Fruit fly (Drosophila melanogaster) whole organism, embryonic: ENCODE results near the gene Ktch.

ENCODE experiments used
- Asciz ChIP-seq: fragments of 200-800 bp; sonication (Bioruptor generic); optimal IDR thresholded peaks from 2 replicates; lab custom pipeline; 2017; ENCODE audit warnings: missing biosample characterization, mild to moderate bottlenecking, missing genetic modification characterization, missing genetic modification reagents
- Atf3 ChIP-seq: fragments of 200-800 bp; sonication (Bioruptor generic); optimal IDR thresholded peaks from 3 replicates; lab custom pipeline; 2016; ENCODE audit warnings: missing biosample characterization, missing genetic modification characterization
- Awh ChIP-seq: fragments of 200-800 bp; sonication (Bioruptor generic); IDR thresholded peaks from 2 replicates; pipeline ENCODE4, ENCODE4 v1.3.6; 2022; ENCODE audit warnings: missing biosample characterization, missing genetic modification characterization
- CG12219 ChIP-seq: fragments of 200-800 bp; sonication (Bioruptor generic); optimal IDR thresholded peaks from 3 replicates; lab custom pipeline; 2018; ENCODE audit warnings: missing biosample characterization, mild to moderate bottlenecking, missing genetic modification characterization
- CG13424 ChIP-seq: fragments of 200-800 bp; sonication (Bioruptor generic); optimal IDR thresholded peaks from 2 replicates; lab custom pipeline; 2019; ENCODE audit warnings: missing biosample characterization, mild to moderate bottlenecking, missing genetic modification characterization, moderate library complexity
- CG17186 ChIP-seq: fragments of 200-800 bp; sonication (Bioruptor generic); optimal IDR thresholded peaks from 3 replicates; lab custom pipeline; 2017; ENCODE audit warnings: missing biosample characterization, missing genetic modification reagents, missing genetic modification characterization
- CG17385 ChIP-seq: fragments of 200-800 bp; sonication (Bioruptor generic); optimal IDR thresholded peaks from 3 replicates; lab custom pipeline; 2018; ENCODE audit warnings: missing biosample characterization, mild to moderate bottlenecking, missing genetic modification characterization
- CG17912 ChIP-seq: fragments of 200-800 bp; sonication (Bioruptor generic); optimal IDR thresholded peaks from 2 replicates; lab custom pipeline; 2018; ENCODE audit warnings: missing biosample characterization, mild to moderate bottlenecking, missing genetic modification characterization
- CG32767 ChIP-seq: fragments of 200-800 bp; sonication (Bioruptor generic); IDR thresholded peaks from 2 replicates; pipeline ENCODE4 v1.3.6; 2022; ENCODE audit warnings: missing biosample characterization, missing genetic modification characterization
- CG4730 ChIP-seq: fragments of 200-800 bp; sonication (Bioruptor generic); IDR thresholded peaks from 2 replicates; pipeline ENCODE4 v1.3.6; 2022; ENCODE audit warnings: missing biosample characterization, missing genetic modification characterization
- CG6272 ChIP-seq: fragments of 200-800 bp; sonication (Bioruptor generic); IDR thresholded peaks from 2 replicates; pipeline ENCODE4 v1.3.6; 2022; ENCODE audit warnings: missing biosample characterization, missing genetic modification characterization
- CG6765 ChIP-seq: fragments of 200-800 bp; sonication (Bioruptor generic); optimal IDR thresholded peaks from 3 replicates; lab custom pipeline; 2017; ENCODE audit warnings: missing biosample characterization, mild to moderate bottlenecking, missing genetic modification characterization
- CG6791 ChIP-seq: fragments of 200-800 bp; sonication (Bioruptor generic); IDR thresholded peaks from 3 replicates; pipeline ENCODE4 v1.3.6; 2022; ENCODE audit warnings: missing biosample characterization, missing genetic modification characterization; ENCODE audit not compliant: partially characterized antibody
- CG7372 ChIP-seq: fragments of 200-800 bp; sonication (Bioruptor generic); IDR thresholded peaks from 2 replicates; pipeline ENCODE4 v1.3.6; 2022; ENCODE audit warnings: missing biosample characterization, missing genetic modification characterization
- CG7786 ChIP-seq: fragments of 200-800 bp; sonication (Bioruptor generic); optimal IDR thresholded peaks from 2 replicates; lab custom pipeline; 2016; ENCODE audit warnings: missing biosample characterization, missing genetic modification characterization
- CG8944 ChIP-seq: fragments of 200-800 bp; sonication (Bioruptor generic); optimal IDR thresholded peaks from 3 replicates; lab custom pipeline; 2016; ENCODE audit warnings: missing biosample characterization, missing genetic modification characterization
- CG9797 ChIP-seq: fragments of 200-800 bp; sonication (Bioruptor generic); optimal IDR thresholded peaks from 3 replicates; lab custom pipeline; 2018; ENCODE audit warnings: missing biosample characterization, mild to moderate bottlenecking, missing genetic modification characterization
- CkIIα-i1 ChIP-seq: fragments of 200-800 bp; sonication (Bioruptor generic); IDR thresholded peaks from 2 replicates; pipeline ENCODE4 v1.3.6; 2022; ENCODE audit warnings: missing biosample characterization, missing genetic modification characterization
- CoRest ChIP-seq: fragments of 200-800 bp; sonication (Bioruptor generic); optimal IDR thresholded peaks from 3 replicates; lab custom pipeline; 2018; ENCODE audit warnings: missing biosample characterization, mild to moderate bottlenecking, missing genetic modification characterization, moderate library complexity
- D ChIP-seq, 2 experiments: fragments of 200-800 bp in 1 of 2; fragments of >200 bp in 1 of 2; sonication (Bioruptor generic) in 1 of 2; optimal IDR thresholded peaks; 2 replicates in 1 of 2; 3 replicates in 1 of 2; lab custom pipeline; 2017; ENCODE audit warnings: mild to moderate bottlenecking in 1 of 2, missing biosample characterization in 1 of 2, missing genetic modification characterization in 1 of 2, missing genetic modification reagents in 1 of 2
- Deaf1 ChIP-seq: fragments of 200-800 bp; optimal IDR thresholded peaks from 3 replicates; lab custom pipeline; 2019; ENCODE audit warnings: missing biosample characterization, mild to moderate bottlenecking, missing genetic modification characterization, moderate library complexity
- E2f1 ChIP-seq: fragments of 200-800 bp; sonication (Bioruptor generic); IDR thresholded peaks from 2 replicates; pipeline ENCODE4 v1.3.6; 2022; ENCODE audit warnings: missing biosample characterization, missing genetic modification characterization
- GATAe ChIP-seq: fragments of 200-800 bp; sonication (Bioruptor generic); conservative IDR thresholded peaks from 2 replicates; pipeline ENCODE4 v1.3.6; 2022; ENCODE audit warnings: missing biosample characterization, missing genetic modification characterization
- HLH4C ChIP-seq: fragments of 200-800 bp; sonication (Bioruptor generic); IDR thresholded peaks from 3 replicates; pipeline ENCODE4 v1.3.6; 2022; ENCODE audit warnings: missing biosample characterization, missing genetic modification characterization; ENCODE audit not compliant: partially characterized antibody
- Hand ChIP-seq: fragments of 200-800 bp; sonication (Bioruptor generic); optimal IDR thresholded peaks from 2 replicates; lab custom pipeline; 2017; ENCODE audit warnings: mild to moderate bottlenecking, missing biosample characterization, missing genetic modification reagents, missing genetic modification characterization
- NK7.1 ChIP-seq: fragments of 200-800 bp; sonication (Bioruptor generic); optimal IDR thresholded peaks from 3 replicates; lab custom pipeline; 2016; ENCODE audit warnings: missing biosample characterization, missing genetic modification characterization
- Nf-YB ChIP-seq: fragments of 200-800 bp; sonication (Bioruptor generic); optimal IDR thresholded peaks from 3 replicates; lab custom pipeline; 2019; ENCODE audit warnings: missing biosample characterization, mild to moderate bottlenecking, missing genetic modification characterization, moderate library complexity
- Ptx1 ChIP-seq: fragments of 200-800 bp; sonication (Bioruptor generic); IDR thresholded peaks from 2 replicates; pipeline ENCODE4 v1.3.6; 2022; ENCODE audit warnings: missing biosample characterization, missing genetic modification characterization
- Six4 ChIP-seq: fragments of 200-800 bp; sonication (Bioruptor generic); optimal IDR thresholded peaks from 2 replicates; lab custom pipeline; 2016; ENCODE audit warnings: missing biosample characterization, missing genetic modification characterization
- chn ChIP-seq: fragments of 200-800 bp; sonication (Bioruptor generic); optimal IDR thresholded peaks from 2 replicates; lab custom pipeline; 2016; ENCODE audit warnings: missing biosample characterization, missing genetic modification characterization
- croc ChIP-seq: fragments of 200-800 bp; sonication (Bioruptor generic); conservative IDR thresholded peaks from 3 replicates; pipeline ENCODE4 v1.3.6; 2022; ENCODE audit warnings: missing biosample characterization, missing genetic modification characterization
- dan ChIP-seq: fragments of 200-800 bp; sonication (Bioruptor generic); IDR thresholded peaks from 2 replicates; pipeline ENCODE4 v1.3.6; 2022; ENCODE audit warnings: missing biosample characterization, missing genetic modification characterization
- emc ChIP-seq: fragments of 200-800 bp; sonication (Bioruptor generic); optimal IDR thresholded peaks from 2 replicates; lab custom pipeline; 2016; ENCODE audit warnings: missing biosample characterization, missing genetic modification characterization
- en ChIP-seq: fragments of 200-800 bp; sonication (Bioruptor generic); optimal IDR thresholded peaks from 2 replicates; lab custom pipeline; 2016; ENCODE audit warnings: missing biosample characterization, missing genetic modification characterization
- eve ChIP-seq, 2 experiments: fragments of >200 bp; optimal IDR thresholded peaks; 2 replicates each; lab custom pipeline; 2017; ENCODE audit warnings: missing biosample characterization in 2 of 2, missing genetic modification characterization in 2 of 2
- fd3F ChIP-seq: fragments of 200-800 bp; sonication (Bioruptor generic); optimal IDR thresholded peaks from 2 replicates; lab custom pipeline; 2018; ENCODE audit warnings: missing biosample characterization, mild to moderate bottlenecking, missing genetic modification characterization, moderate library complexity
- hkb ChIP-seq, 2 experiments: fragments of 200-800 bp in 1 of 2; fragments of >200 bp in 1 of 2; sonication (Bioruptor generic) in 1 of 2; IDR thresholded peaks in 1 of 2; optimal IDR thresholded peaks in 1 of 2; 2 replicates each; pipeline versions ENCODE4 v1.3.6 to Lab custom; 2017 to 2022; ENCODE audit warnings: missing biosample characterization in 1 of 2, missing genetic modification characterization in 1 of 2
- kah ChIP-seq: fragments of 200-800 bp; sonication (Bioruptor generic); optimal IDR thresholded peaks from 2 replicates; lab custom pipeline; 2018; ENCODE audit warnings: missing biosample characterization, mild to moderate bottlenecking, missing genetic modification characterization
- kni ChIP-seq: fragments of 200-800 bp; sonication (Bioruptor generic); optimal IDR thresholded peaks from 3 replicates; lab custom pipeline; 2017; ENCODE audit warnings: mild to moderate bottlenecking, missing biosample characterization, missing genetic modification reagents, missing genetic modification characterization
- nerfin-1 ChIP-seq: fragments of 200-800 bp; sonication (Bioruptor generic); optimal IDR thresholded peaks from 3 replicates; lab custom pipeline; 2019; ENCODE audit warnings: missing biosample characterization, mild to moderate bottlenecking, missing genetic modification characterization, moderate library complexity
- nerfin-2 ChIP-seq: fragments of 200-800 bp; sonication (Bioruptor generic); IDR thresholded peaks from 2 replicates; pipeline ENCODE4 v1.3.6; 2022; ENCODE audit warnings: missing biosample characterization, missing genetic modification characterization; ENCODE audit not compliant: partially characterized antibody
- odd ChIP-seq: fragments of 200-800 bp; sonication (Bioruptor generic); optimal IDR thresholded peaks from 2 replicates; lab custom pipeline; 2017; ENCODE audit warnings: missing biosample characterization, mild to moderate bottlenecking, missing genetic modification characterization
- otp ChIP-seq: fragments of 200-800 bp; sonication (Bioruptor generic); IDR thresholded peaks from 3 replicates; pipeline ENCODE4, ENCODE4 v1.3.6; 2022; ENCODE audit warnings: missing biosample characterization, missing genetic modification characterization
- pnt ChIP-seq: fragments of 200-800 bp; sonication (Bioruptor generic); optimal IDR thresholded peaks from 3 replicates; lab custom pipeline; 2016; ENCODE audit warnings: missing biosample characterization, missing genetic modification characterization
- pum ChIP-seq: fragments of 200-800 bp; sonication (Bioruptor generic); optimal IDR thresholded peaks from 2 replicates; lab custom pipeline; 2016; ENCODE audit warnings: missing biosample characterization, missing genetic modification characterization
- seq ChIP-seq: fragments of 200-800 bp; sonication (Bioruptor generic); IDR thresholded peaks from 2 replicates; pipeline ENCODE4 v1.3.6; 2022; ENCODE audit warnings: missing biosample characterization, missing genetic modification characterization
- sisA ChIP-seq: fragments of 200-800 bp; sonication (Bioruptor generic); IDR thresholded peaks from 2 replicates; pipeline ENCODE4 v1.3.6; 2022; ENCODE audit warnings: missing biosample characterization, missing genetic modification characterization
- slp2 ChIP-seq: fragments of 200-800 bp; sonication (Bioruptor generic); optimal IDR thresholded peaks from 2 replicates; lab custom pipeline; 2016; ENCODE audit warnings: missing biosample characterization, missing genetic modification characterization
- sna ChIP-seq: fragments of 200-800 bp; sonication (Bioruptor generic); IDR thresholded peaks from 2 replicates; pipeline ENCODE4 v1.3.6; 2022; ENCODE audit warnings: missing biosample characterization, missing genetic modification characterization; ENCODE audit not compliant: partially characterized antibody
- so ChIP-seq: fragments of 200-800 bp; sonication (Bioruptor generic); IDR thresholded peaks from 3 replicates; pipeline ENCODE4 v1.3.6; 2022; ENCODE audit warnings: missing biosample characterization, missing genetic modification characterization
- unc-4 ChIP-seq: fragments of 200-800 bp; sonication (Bioruptor generic); IDR thresholded peaks from 2 replicates; pipeline ENCODE4 v1.3.6; 2022; ENCODE audit warnings: missing biosample characterization, missing genetic modification characterization; ENCODE audit not compliant: partially characterized antibody

Gene Ktch

DNA sequence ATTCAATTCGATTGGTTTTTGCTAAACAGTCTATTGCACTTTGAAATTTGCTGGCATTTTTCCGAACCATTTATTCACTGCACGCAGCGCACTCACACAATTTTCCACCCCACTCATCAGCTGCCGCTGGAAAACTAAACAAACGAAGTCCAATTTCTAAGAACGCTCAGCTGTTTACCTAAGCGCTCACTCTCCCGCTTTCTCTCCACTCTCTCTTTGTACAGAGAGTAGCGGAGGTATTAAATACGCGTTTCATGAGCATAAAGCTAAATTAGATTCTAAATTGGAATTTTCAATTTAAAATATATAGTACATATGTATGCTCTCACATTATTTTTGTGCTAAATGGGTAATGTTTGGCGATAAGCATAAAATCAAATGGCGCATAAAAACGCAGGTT lies 38.5 kb upstream of the Ktch start, which contains the start of gene stops (continued):
- TF ChIP-seq chn (GFP tag; lab: Kevin White, UChicago) (peak; percentile 19), CG12219 (GFP tag; lab: Kevin White, UChicago) (peak; percentile 36), Hand (GFP tag; lab: Kevin White, UChicago) (no peak), CoRest (tag; lab: Kevin White, UChicago) (no peak), CG8944 (GFP tag; lab: Kevin White, UChicago) (peak; percentile 6), CG17186 (GFP tag; lab: Kevin White, UChicago) (no peak), Ptx1 (GFP tag; lab: Robert Waterston, UW) (no peak), GATAe (GFP tag; lab: Robert Waterston, UW) (no peak), D (optimal IDR thresholded peaks at IDR 0.05; lab: Kevin White, UChicago) (no peak), D (GFP tag; optimal IDR thresholded peaks at IDR 0.05; lab: Kevin White, UChicago) (peak; percentile 19), CG17385 (GFP tag; lab: Kevin White, UChicago) (peak; percentile 46), CG4730 (GFP tag; lab: Robert Waterston, UW) (no peak), Six4 (GFP tag; lab: Kevin White, UChicago) (peak; percentile 14), seq (GFP tag; lab: Robert Waterston, UW) (peak; percentile 20; the same call in 1 of the 2 replicates), CG13424 (no peak), Awh (GFP tag; lab: Robert Waterston, UW) (peak; percentile 84), Asciz (peak; percentile 69), CkIIα-i1 (no peak), croc (GFP tag; lab: Robert Waterston, UW) (no peak), en (GFP tag; lab: Kevin White, UChicago) (no peak), CG17912 (GFP tag; lab: Kevin White, UChicago) (no peak), Deaf1 (tag; lab: Kevin White, UChicago) (no peak), E2f1 (0 out of 2 replicates have a peak, but pooled peaks have one; percentile 20), CG7786 (GFP tag; lab: Kevin White, UChicago) (no peak), unc-4 (GFP tag; lab: Robert Waterston, UW) (no peak), Nf-YB (GFP tag; lab: Kevin White, UChicago) (no peak), hkb (optimal IDR thresholded peaks at IDR 0.05; lab: Kevin White, UChicago) (no peak), hkb (GFP tag; IDR thresholded peaks at IDR 0.05; lab: Robert Waterston, UW) (no peak), CG6272 (GFP tag; lab: Robert Waterston, UW) (no peak), Atf3 (GFP tag; lab: Kevin White, UChicago) (no peak), eve (GFP tag; optimal IDR thresholded peaks at IDR 0.05; lab: Kevin White, UChicago) (no peak), CG7372 (GFP tag; lab: Robert Waterston, UW) (no peak), nerfin-1 (peak; percentile 20), otp (GFP tag; lab: Robert Waterston, UW) (no peak), pnt (GFP tag; lab: Kevin White, UChicago) (no peak), NK7.1 (no peak), sna (GFP tag; lab: Robert Waterston, UW) (no peak), nerfin-2 (GFP tag; lab: Robert Waterston, UW) (no peak), dan (GFP tag; lab: Robert Waterston, UW) (no peak), sisA (GFP tag; lab: Robert Waterston, UW) (no peak), kni (GFP tag; lab: Kevin White, UChicago) (no peak), CG9797 (no peak), pum (GFP tag; lab: Kevin White, UChicago) (no peak), HLH4C (GFP tag; lab: Robert Waterston, UW) (no peak), CG6791 (no peak), CG32767 (GFP tag; lab: Robert Waterston, UW) (no peak), CG6765 (GFP tag; lab: Kevin White, UChicago) (no peak), fd3F (no peak), so (GFP tag; lab: Robert Waterston, UW) (no peak), odd (GFP tag; lab: Kevin White, UChicago) (peak; percentile 19), emc (GFP tag; lab: Kevin White, UChicago) (no peak), kah (GFP tag; lab: Kevin White, UChicago) (peak; percentile 34), slp2 (no peak)
